Fruit fly (Drosophila melanogaster): ENCODE measurements around the gene CG18558.

CG18558 gene

dm6 chr2L:2856960-2857584 is 12.8 kb upstream of the CG18558 start, which contains the start of gene CG2991:
Gene CG2991 (plus strand): TSS chr2L:2857164.
- peak; percentile 56 for TF ChIP-seq CG17801 (GFP tag; optimal IDR thresholded peaks at IDR 0.05; ENCODE audit: partially characterized antibody)

dm6 chr2L:2855773-2856615 is 11.7 kb upstream of the CG18558 start, which contains the start of the genes CG3104 and RpS21:
Gene CG3104 (minus strand): TSS chr2L:2855778.
Gene RpS21 (plus strand): TSS chr2L:2856070.
- peak; percentile 74 for TF ChIP-seq CG17801 (GFP tag; optimal IDR thresholded peaks at IDR 0.05; ENCODE audit: partially characterized antibody)

dm6 chr2L:2855204-2855768 is 11.0 kb upstream of the CG18558 start:
- no peak for TF ChIP-seq CG17801 (GFP tag; optimal IDR thresholded peaks at IDR 0.05; ENCODE audit: partially characterized antibody)

dm6 chr2L:2851589-2851988 is 7.3 kb upstream of the CG18558 start:
- TF ChIP-seq CG17801 (GFP tag; optimal IDR thresholded peaks at IDR 0.05; ENCODE audit: partially characterized antibody): no peak

dm6 chr2L:2847112-2847682 is 2.9 kb upstream of the CG18558 start, which contains the start of the genes CG3117 and CG2983:
Gene CG3117 (minus strand): TSS chr2L:2847212.
Gene CG2983 (plus strand): TSS chr2L:2847632.
- no peak for TF ChIP-seq CG17801 (GFP tag; optimal IDR thresholded peaks at IDR 0.05; ENCODE audit: partially characterized antibody)

- TF ChIP-seq CG17801 (GFP tag; optimal IDR thresholded peaks at IDR 0.05; ENCODE audit: partially characterized antibody): no peak
Observed at dm6 chr2L:2845634-2846033, 1.3 kb upstream of the CG18558 start, which contains the start of gene CG18557. Gene CG18557 (minus strand): TSS chr2L:2845734.

dm6 chr2L:2840311-2840710 is 4.0 kb downstream of the CG18558 start:
- no peak for TF ChIP-seq CG17801 (GFP tag; optimal IDR thresholded peaks at IDR 0.05; ENCODE audit: partially characterized antibody)

dm6 chr2L:2839850-2840249 is 4.5 kb downstream of the CG18558 start, which contains the start of gene CG2975:
Gene CG2975 (plus strand): TSS chr2L:2840124.
- TF ChIP-seq CG17801 (GFP tag; optimal IDR thresholded peaks at IDR 0.05; ENCODE audit: partially characterized antibody): no peak

dm6 chr2L:2837742-2838461 is 6.4 kb downstream of the CG18558 start, which contains the start of the genes CG3119 and Cpr23B:
Gene CG3119 (minus strand): TSS chr2L:2837833.
Gene Cpr23B (plus strand): TSS chr2L:2838411.
- TF ChIP-seq CG17801 (GFP tag; optimal IDR thresholded peaks at IDR 0.05; ENCODE audit: partially characterized antibody): no peak

dm6 chr2L:2830341-2830800 is 13.9 kb downstream of the CG18558 start:
- TF ChIP-seq CG17801 (GFP tag; optimal IDR thresholded peaks at IDR 0.05; ENCODE audit: partially characterized antibody): peak; percentile 49

- no peak for TF ChIP-seq CG17801 (GFP tag; optimal IDR thresholded peaks at IDR 0.05; ENCODE audit: partially characterized antibody)
Observed at dm6 chr2L:2829637-2830340, 14.5 kb downstream of the CG18558 start, which contains the start of gene Duox. Gene Duox (minus strand): TSS chr2L:2830248.

dm6 chr2L:2825406-2825805 is 18.9 kb downstream of the CG18558 start, which contains the start of gene CG3123:
Gene CG3123 (minus strand): TSS chr2L:2825506.
- no peak for TF ChIP-seq CG17801 (GFP tag; optimal IDR thresholded peaks at IDR 0.05; ENCODE audit: partially characterized antibody)

- TF ChIP-seq CG17801 (GFP tag; optimal IDR thresholded peaks at IDR 0.05; ENCODE audit: partially characterized antibody): no peak
Observed at dm6 chr2L:2815673-2816072, 28.6 kb downstream of the CG18558 start, which contains the start of gene G6P. Gene G6P (minus strand): TSS chr2L:2815760.
